Worm (Caenorhabditis elegans): ENCODE results near the gene cpl-1.

The cpl-1 gene

DNA sequence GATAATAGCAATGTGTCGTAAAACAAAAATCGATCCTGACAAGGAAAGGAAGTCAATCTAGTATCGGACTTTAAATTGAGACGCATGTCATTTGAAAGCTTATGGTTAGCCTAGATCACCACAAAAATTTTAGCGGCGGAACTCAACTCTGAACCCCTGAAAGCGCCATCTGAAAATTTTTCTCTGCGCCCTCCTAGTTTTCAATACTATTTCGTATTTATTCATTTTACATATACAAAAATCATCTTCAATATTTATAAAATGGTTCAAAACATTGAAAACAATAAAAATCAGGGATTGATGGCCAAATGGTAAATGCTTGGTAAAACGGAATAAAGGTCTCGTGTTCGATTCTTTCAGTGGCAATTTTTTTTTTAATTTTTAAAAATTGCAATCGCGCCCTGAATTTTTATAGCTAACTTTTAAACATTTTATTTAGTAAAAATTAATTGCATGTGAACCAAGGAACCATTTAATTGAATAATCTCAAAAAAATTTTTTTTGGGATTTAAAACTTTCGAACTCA is 2.3 kb upstream of the cpl-1 start:
- 0 out of 2 replicates have a peak, but pooled peaks have one; percentile 29 for TF ChIP-seq ztf-25 (GFP tag; IDR thresholded peaks at IDR 0.05)
- peak; percentile 94 for TF ChIP-seq hmg-1.2 (GFP tag; IDR thresholded peaks at IDR 0.05)
- peak; percentile 60; the same call in 1 of the 2 replicates for TF ChIP-seq attf-6 (GFP tag; IDR thresholded peaks at IDR 0.05)
- peak; percentile 71 for TF ChIP-seq lin-26 (GFP tag; IDR thresholded peaks at IDR 0.05)
- 0 out of 2 replicates have a peak, but pooled peaks have one; percentile 35 for TF ChIP-seq pbrm-1 (GFP tag; IDR thresholded peaks at IDR 0.05)

DNA sequence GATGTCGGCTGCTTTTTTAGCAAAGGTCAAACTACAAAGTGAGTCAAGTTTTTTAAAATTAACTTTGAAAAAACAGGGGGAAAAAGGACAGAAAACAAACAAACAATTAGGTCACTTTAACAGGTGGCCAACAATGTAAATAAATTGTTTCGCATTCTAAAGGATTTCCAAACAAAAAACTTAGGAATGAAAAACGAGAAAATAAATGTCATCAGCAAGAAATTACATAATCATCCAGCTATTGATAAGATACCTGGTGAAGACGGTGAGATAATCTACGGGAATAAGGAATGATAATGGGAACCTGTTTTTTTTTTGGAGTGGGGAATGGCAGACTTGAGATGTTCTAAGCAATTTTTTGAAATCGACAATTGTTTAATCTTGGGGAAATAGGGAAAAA is 956 bp upstream of the cpl-1 start:
- TF ChIP-seq him-1 (tag; optimal IDR thresholded peaks at IDR 0.05): no peak
- no peak for TF ChIP-seq ceh-79 (tag; optimal IDR thresholded peaks at IDR 0.05)
- TF ChIP-seq snpc-1.1 (tag; optimal IDR thresholded peaks at IDR 0.05; ENCODE audit: insufficient read depth): no peak
- TF ChIP-seq efl-1 (GFP tag; optimal IDR thresholded peaks at IDR 0.05): no peak
- no peak for TF ChIP-seq attf-3 (GFP tag; conservative IDR thresholded peaks at IDR 0.05)
- no peak for TF ChIP-seq hsf-1 (GFP tag; IDR thresholded peaks at IDR 0.05)
- no peak for TF ChIP-seq nhr-179 (tag; optimal IDR thresholded peaks at IDR 0.05)
- TF ChIP-seq B0336.3 (GFP tag; IDR thresholded peaks at IDR 0.05): no peak
- TF ChIP-seq cebp-2 (GFP tag; IDR thresholded peaks at IDR 0.05): no peak
- TF ChIP-seq cebp-1 (GFP tag; IDR thresholded peaks at IDR 0.05): no peak
- no peak for TF ChIP-seq cebp-1 (tag; optimal IDR thresholded peaks at IDR 0.05)
- no peak for TF ChIP-seq lin-54 (GFP tag; optimal IDR thresholded peaks at IDR 0.05)
- no peak for TF ChIP-seq Y79H2A.3 (GFP tag; conservative IDR thresholded peaks at IDR 0.05)
- TF ChIP-seq aptf-3 (GFP tag; IDR thresholded peaks at IDR 0.05): no peak
- no peak for TF ChIP-seq aptf-2 (GFP tag; conservative IDR thresholded peaks at IDR 0.05)
- TF ChIP-seq ztf-6 (GFP tag; IDR thresholded peaks at IDR 0.05): no peak

DNA sequence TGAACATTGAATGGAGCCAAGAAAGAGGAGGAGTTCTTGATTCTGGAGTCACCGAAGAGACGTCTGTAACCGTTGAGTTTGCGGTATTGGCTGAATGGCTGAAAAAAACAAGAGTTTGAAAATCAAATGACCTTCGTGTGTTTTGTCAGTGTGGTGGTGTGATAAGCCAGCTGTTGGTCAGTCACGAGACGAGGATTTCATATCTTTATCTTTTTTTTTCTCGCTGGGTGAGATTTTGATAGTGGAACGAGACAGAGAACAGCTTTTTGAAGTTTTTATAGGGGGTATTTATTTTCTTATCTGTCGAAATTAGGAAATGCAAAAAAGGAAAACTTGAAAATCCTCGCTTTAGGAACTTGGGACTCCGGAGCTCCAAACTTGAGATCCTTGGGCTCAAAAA is 632 bp downstream of the cpl-1 start:
- 0 out of 2 replicates have a peak, but pooled peaks have one; percentile 8 for TF ChIP-seq K11D2.4 (GFP tag; IDR thresholded peaks at IDR 0.05)
- peak; percentile 20 for TF ChIP-seq nhr-80 (tag; optimal IDR thresholded peaks at IDR 0.05)
- TF ChIP-seq pbrm-1 (GFP tag; IDR thresholded peaks at IDR 0.05): peak; percentile 25; the same call in 1 of the 2 replicates
- no peak for TF ChIP-seq pha-4 (tag; optimal IDR thresholded peaks at IDR 0.05)
- TF ChIP-seq ztf-22 (GFP tag; optimal IDR thresholded peaks at IDR 0.05): no peak

DNA sequence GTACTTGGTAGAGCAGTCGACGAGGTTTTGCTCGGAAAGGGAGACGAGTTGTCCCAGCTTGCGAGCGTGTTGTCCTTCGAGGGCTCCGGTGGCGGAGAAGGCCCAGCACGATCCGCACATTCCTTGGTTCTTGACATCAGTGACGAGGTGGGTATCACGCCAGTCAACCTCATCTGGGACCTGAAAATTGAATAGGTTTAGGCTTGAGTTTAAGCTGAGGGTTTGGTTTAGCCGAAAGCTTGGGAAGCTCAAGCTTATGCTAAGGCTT is 1.4 kb downstream of the cpl-1 start:
- peak; percentile 26; the same call in 1 of the 2 replicates for TF ChIP-seq mcd-1 (GFP tag; IDR thresholded peaks at IDR 0.05)
- no peak for TF ChIP-seq F52B5.7 (tag; optimal IDR thresholded peaks at IDR 0.05)
- 0 out of 2 replicates have a peak, but pooled peaks have one; percentile 22 for TF ChIP-seq ekl-4 (GFP tag; IDR thresholded peaks at IDR 0.05)
- 0 out of 2 replicates have a peak, but pooled peaks have one; percentile 7 for TF ChIP-seq B0336.3 (GFP tag; IDR thresholded peaks at IDR 0.05)
- TF ChIP-seq egrh-3 (GFP tag; IDR thresholded peaks at IDR 0.05): no peak; the same call in 1 of the 2 replicates
- TF ChIP-seq mes-4 (tag; optimal IDR thresholded peaks at IDR 0.05): no peak
- TF ChIP-seq Y53G8AR.9 (GFP tag; conservative IDR thresholded peaks at IDR 0.05): 0 out of 2 replicates have a peak, but pooled peaks have one; percentile 45
- TF ChIP-seq K12H6.12 (tag; optimal IDR thresholded peaks at IDR 0.05): no peak
- no peak for TF ChIP-seq lag-1 (GFP tag; IDR thresholded peaks at IDR 0.05)
- TF ChIP-seq Y95B8A.8 (GFP tag; IDR thresholded peaks at IDR 0.05): peak; percentile 44
- TF ChIP-seq cebp-2 (GFP tag; IDR thresholded peaks at IDR 0.05): peak; percentile 31; the same call in 1 of the 2 replicates
- TF ChIP-seq repo-1 (tag; optimal IDR thresholded peaks at IDR 0.05): peak; percentile 38
- TF ChIP-seq bed-1 (GFP tag; IDR thresholded peaks at IDR 0.05): no peak
- peak; percentile 27; the same call in 1 of the 2 replicates for TF ChIP-seq attf-6 (GFP tag; IDR thresholded peaks at IDR 0.05)
- peak; percentile 85 for TF ChIP-seq zfh-2 (GFP tag; conservative IDR thresholded peaks at IDR 0.05)

Data from whole organism, young adult.